Worm (Caenorhabditis elegans) whole organism, L3 larva: ENCODE data around the gene C04C3.14.

Experiments used
- ceh-82 ChIP-seq: fragments of 150-350 bp; optimal IDR thresholded peaks from 2 replicates; lab custom pipeline; 2014; ENCODE audit warnings: missing biosample characterization, missing genetic modification characterization
- elt-1 ChIP-seq: fragments of 150-350 bp; optimal IDR thresholded peaks from 2 replicates; lab custom pipeline; 2014; ENCODE audit warnings: missing biosample characterization, missing genetic modification characterization
- nhr-11 ChIP-seq: fragments of 150-350 bp; optimal IDR thresholded peaks from 2 replicates; lab custom pipeline; 2014; ENCODE audit warnings: missing biosample characterization, missing genetic modification characterization

DNA sequence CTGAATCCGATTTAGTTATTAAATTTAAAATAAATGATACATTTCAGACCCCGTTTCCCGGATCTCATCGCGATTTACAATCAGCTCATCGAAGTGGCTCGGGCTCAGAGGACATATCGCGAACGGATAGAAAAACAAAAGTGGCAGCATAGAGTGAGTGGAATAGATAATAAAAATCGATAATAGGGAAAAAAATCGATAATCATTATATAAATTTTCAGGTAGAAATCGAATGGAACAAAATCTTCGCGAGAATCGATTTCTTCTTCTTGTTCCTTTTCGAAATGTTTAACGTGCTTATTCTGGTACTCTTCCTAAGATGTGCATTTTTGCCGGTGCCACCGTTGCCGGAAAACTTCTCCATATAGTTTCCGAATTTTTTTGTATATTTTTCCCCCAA is 23.1 kb downstream of the C04C3.14 start:
- no peak for TF ChIP-seq nhr-11
- no peak for TF ChIP-seq ceh-82
- no peak for TF ChIP-seq elt-1 (tag; lab: Kevin White, UChicago)
